Fruit fly (Drosophila melanogaster) whole organism: ENCODE data around the gene Jwa.

ENCODE experiments used
- pan ChIP-seq: fragments of >200 bp; optimal IDR thresholded peaks from 2 replicates; lab custom pipeline; 2017
- psq ChIP-seq: fragments of >200 bp; optimal IDR thresholded peaks from 2 replicates; lab custom pipeline; 2017
- usp ChIP-seq: fragments of >200 bp; optimal IDR thresholded peaks from 2 replicates; lab custom pipeline; 2017; ENCODE audit warnings: missing biosample characterization, missing genetic modification characterization, mixed read lengths

dm6 chr2L:18705617-18706046, at the start of gene Jwa:
- TF ChIP-seq usp (GFP tag; lab: Kevin White, UChicago) = no peak
- TF ChIP-seq psq = no peak
- no peak for TF ChIP-seq pan
